Fruit fly (Drosophila melanogaster) whole organism, adult: ENCODE data around the gene Lasp.

Experiments
- CG11617 ChIP-seq: fragments of 200-800 bp; sonication (Bioruptor generic); optimal IDR thresholded peaks from 2 replicates; lab custom pipeline; 2017; ENCODE audit warnings: mild to moderate bottlenecking, missing biosample characterization, missing genetic modification reagents, missing genetic modification characterization
- CG12768 ChIP-seq: fragments of 200-800 bp; sonication (Bioruptor generic); optimal IDR thresholded peaks from 2 replicates; lab custom pipeline; 2017; ENCODE audit warnings: missing biosample characterization, missing genetic modification characterization, mild to moderate bottlenecking, moderate library complexity, missing genetic modification reagents
- CG14711 ChIP-seq: fragments of 200-800 bp; sonication (Bioruptor generic); optimal IDR thresholded peaks from 2 replicates; lab custom pipeline; 2018; ENCODE audit warnings: missing biosample characterization, mild to moderate bottlenecking, missing genetic modification characterization, moderate library complexity
- CG1620 ChIP-seq: fragments of 200-800 bp; sonication (Bioruptor generic); optimal IDR thresholded peaks from 2 replicates; lab custom pipeline; 2016; ENCODE audit warnings: missing biosample characterization, missing genetic modification characterization
- CG33017 ChIP-seq: fragments of 200-800 bp; sonication (Bioruptor generic); optimal IDR thresholded peaks from 2 replicates; lab custom pipeline; 2018; ENCODE audit warnings: missing biosample characterization, mild to moderate bottlenecking, missing genetic modification characterization, moderate library complexity
- CG5204 ChIP-seq: fragments of 200-800 bp; sonication (Bioruptor generic); optimal IDR thresholded peaks from 2 replicates; lab custom pipeline; 2016; ENCODE audit warnings: missing biosample characterization, missing genetic modification characterization
- CG7045 ChIP-seq: fragments of 200-800 bp; sonication (Bioruptor generic); optimal IDR thresholded peaks from 2 replicates; lab custom pipeline; 2017; ENCODE audit warnings: missing biosample characterization, mild to moderate bottlenecking, missing genetic modification characterization
- CG7101 ChIP-seq: fragments of 200-800 bp; sonication (Bioruptor generic); optimal IDR thresholded peaks from 2 replicates; lab custom pipeline; 2018; ENCODE audit warnings: missing biosample characterization, mild to moderate bottlenecking, missing genetic modification characterization, moderate library complexity
- Clk ChIP-seq: fragments of 200-800 bp; sonication (Bioruptor generic); optimal IDR thresholded peaks from 2 replicates; lab custom pipeline; 2017; ENCODE audit warnings: missing biosample characterization, missing genetic modification characterization
- Crg-1 ChIP-seq: fragments of 200-800 bp; sonication (Bioruptor generic); optimal IDR thresholded peaks from 2 replicates; lab custom pipeline; 2016; ENCODE audit warnings: missing biosample characterization, missing genetic modification characterization
- Hr96 ChIP-seq: fragments of 200-800 bp; sonication (Bioruptor generic); optimal IDR thresholded peaks from 2 replicates; lab custom pipeline; 2016; ENCODE audit warnings: missing biosample characterization, missing genetic modification characterization
- Mnt ChIP-seq: fragments of 200-800 bp; sonication (Bioruptor generic); optimal IDR thresholded peaks from 2 replicates; lab custom pipeline; 2016; ENCODE audit warnings: missing biosample characterization, mild to moderate bottlenecking, missing genetic modification characterization
- bab1 ChIP-seq: fragments of 200-800 bp; sonication (Bioruptor generic); optimal IDR thresholded peaks from 3 replicates; lab custom pipeline; 2019; ENCODE audit warnings: missing biosample characterization, mild to moderate bottlenecking, missing genetic modification characterization, moderate library complexity
- cic ChIP-seq: fragments of 200-800 bp; sonication (Bioruptor generic); optimal IDR thresholded peaks from 2 replicates; lab custom pipeline; 2017; ENCODE audit warnings: missing biosample characterization, mild to moderate bottlenecking, missing genetic modification characterization, moderate library complexity
- cnc ChIP-seq, 2 experiments: fragments of >200 bp; optimal IDR thresholded peaks; 2 replicates each; lab custom pipeline; 2017
- kay ChIP-seq: fragments of 200-800 bp; sonication (Bioruptor generic); peaks from one replicate; lab custom pipeline; 2016; ENCODE audit warnings: missing biosample characterization, missing genetic modification characterization, borderline replicate concordance
- ovo ChIP-seq: fragments of 200-800 bp; sonication (Bioruptor generic); optimal IDR thresholded peaks from 2 replicates; lab custom pipeline; 2016; ENCODE audit warnings: missing biosample characterization, missing genetic modification characterization
- pad ChIP-seq: fragments of 200-800 bp; sonication (Bioruptor generic); optimal IDR thresholded peaks from 3 replicates; lab custom pipeline; 2017; ENCODE audit warnings: missing biosample characterization, missing genetic modification characterization, mild to moderate bottlenecking, moderate library complexity, missing genetic modification reagents
- tj ChIP-seq: fragments of 200-800 bp; sonication (Bioruptor generic); optimal IDR thresholded peaks from 3 replicates; lab custom pipeline; 2017; ENCODE audit warnings: missing biosample characterization, mild to moderate bottlenecking, missing genetic modification characterization, moderate library complexity
- toe ChIP-seq: fragments of 200-800 bp; sonication (Bioruptor generic); optimal IDR thresholded peaks from 2 replicates; lab custom pipeline; 2016; ENCODE audit warnings: missing biosample characterization, missing genetic modification characterization

The Lasp gene

DNA sequence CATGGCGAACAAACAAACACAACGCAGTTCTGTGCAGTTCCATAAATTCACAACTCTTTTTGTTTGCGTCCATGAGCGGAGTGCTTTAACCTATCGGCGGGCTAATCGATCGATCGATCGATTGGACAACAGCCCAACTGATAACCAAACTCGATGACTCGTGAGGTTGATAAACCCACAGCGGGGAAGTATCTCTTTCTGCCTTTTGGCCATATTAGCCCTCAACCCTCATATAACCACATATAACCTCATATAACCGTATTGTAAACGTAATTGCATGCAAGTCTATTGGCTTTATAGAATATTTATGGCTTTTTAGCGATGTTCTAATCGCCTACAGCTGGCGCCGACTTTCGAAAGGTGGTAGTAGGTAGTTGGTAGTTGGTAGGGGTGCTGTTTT lies 29.1 kb downstream of the Lasp start:
- TF ChIP-seq CG14711 (tag; lab: Kevin White, UChicago) (peak; percentile 53), kay (no peak), bab1 (no peak), CG5204 (GFP tag; lab: Kevin White, UChicago) (no peak), tj (GFP tag; lab: Kevin White, UChicago) (peak; percentile 24), cnc (optimal IDR thresholded peaks at IDR 0.05; lab: Kevin White, UChicago) (no peak), Mnt (GFP tag; lab: Kevin White, UChicago) (no peak), CG7045 (GFP tag; lab: Kevin White, UChicago) (peak; percentile 29), ovo (peak; percentile 22), CG7101 (tag; lab: Kevin White, UChicago) (peak; percentile 60), pad (GFP tag; lab: Kevin White, UChicago) (peak; percentile 62), CG1620 (GFP tag; lab: Kevin White, UChicago) (no peak), CG33017 (tag; lab: Kevin White, UChicago) (peak; percentile 73), CG12768 (GFP tag; lab: Kevin White, UChicago) (peak; percentile 48), Clk (no peak), Crg-1 (no peak), Hr96 (no peak), cic (GFP tag; lab: Kevin White, UChicago) (peak; percentile 82), toe (GFP tag; lab: Kevin White, UChicago) (no peak), CG11617 (GFP tag; lab: Kevin White, UChicago) (peak; percentile 15)

DNA sequence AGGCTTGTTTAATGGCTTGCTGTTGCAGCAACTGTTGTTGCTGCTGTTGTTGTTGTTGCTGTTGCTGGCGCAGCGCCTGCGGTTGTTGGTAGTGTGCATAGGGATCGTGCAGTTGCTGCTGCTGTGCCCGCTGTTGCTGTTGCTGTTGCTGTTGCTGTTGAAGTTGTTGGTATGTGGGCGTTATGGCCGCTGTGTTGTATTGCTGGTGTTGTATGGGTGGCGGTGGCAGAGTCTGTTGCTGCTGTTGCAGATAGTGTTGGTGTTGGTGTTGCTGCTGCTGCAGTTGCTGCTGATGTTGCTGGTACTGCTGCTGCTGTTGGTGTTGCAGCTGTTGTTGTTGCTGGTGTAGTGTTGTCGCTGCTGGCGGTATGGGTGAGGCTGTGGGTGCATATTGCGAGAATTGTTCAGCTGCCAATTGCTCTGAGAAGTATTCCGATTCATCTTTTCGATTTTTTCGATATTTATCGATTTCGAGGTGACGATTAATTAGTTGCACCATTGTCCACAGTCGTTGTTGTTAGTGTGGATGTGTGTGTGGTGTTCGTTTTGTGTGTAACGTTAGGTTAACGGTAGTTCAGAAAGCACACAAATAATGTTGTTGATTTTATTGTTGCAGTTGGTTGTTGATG lies 31.9 kb downstream of the Lasp start:
- no peak for TF ChIP-seq cic (GFP tag; lab: Kevin White, UChicago)

DNA sequence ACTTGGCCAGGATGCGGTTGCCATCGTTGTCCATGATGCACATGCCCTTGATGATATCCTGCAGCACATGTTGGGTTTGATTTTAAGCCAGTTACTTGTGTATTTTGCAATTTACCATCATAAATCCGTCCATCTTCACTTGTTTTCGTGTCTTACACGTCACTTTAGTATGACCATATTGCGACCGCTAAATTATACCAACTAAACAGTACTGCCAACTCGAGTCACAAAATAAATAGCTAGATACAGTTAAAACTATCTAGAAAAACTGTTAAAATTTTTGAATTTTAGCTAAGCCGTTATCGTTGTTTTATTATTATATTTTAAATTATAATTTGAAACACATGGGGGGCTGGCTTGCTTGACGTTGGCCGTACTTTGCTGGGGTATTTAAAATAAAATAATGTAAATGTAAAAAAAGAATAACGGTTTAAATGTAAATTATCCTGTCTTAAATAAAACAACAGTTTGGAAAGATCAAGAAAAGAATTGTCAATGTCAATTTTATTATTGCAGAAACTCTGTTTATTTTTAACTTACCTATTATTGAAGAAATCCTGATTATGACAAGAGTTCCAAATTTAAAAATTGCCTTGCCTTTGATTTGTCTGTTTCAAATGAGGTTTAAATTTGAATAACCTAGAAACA lies 38.0 kb downstream of the Lasp start, which contains the start of the genes zetaCOP and CG13032:
Gene zetaCOP (minus strand): TSS at position 189 of the 648 bp plus-strand sequence.
Gene CG13032 (plus strand): TSS at position 598 of the 648 bp plus-strand sequence.
- peak; percentile 10 for TF ChIP-seq kay
- no peak for TF ChIP-seq cic (GFP tag; lab: Kevin White, UChicago)

DNA sequence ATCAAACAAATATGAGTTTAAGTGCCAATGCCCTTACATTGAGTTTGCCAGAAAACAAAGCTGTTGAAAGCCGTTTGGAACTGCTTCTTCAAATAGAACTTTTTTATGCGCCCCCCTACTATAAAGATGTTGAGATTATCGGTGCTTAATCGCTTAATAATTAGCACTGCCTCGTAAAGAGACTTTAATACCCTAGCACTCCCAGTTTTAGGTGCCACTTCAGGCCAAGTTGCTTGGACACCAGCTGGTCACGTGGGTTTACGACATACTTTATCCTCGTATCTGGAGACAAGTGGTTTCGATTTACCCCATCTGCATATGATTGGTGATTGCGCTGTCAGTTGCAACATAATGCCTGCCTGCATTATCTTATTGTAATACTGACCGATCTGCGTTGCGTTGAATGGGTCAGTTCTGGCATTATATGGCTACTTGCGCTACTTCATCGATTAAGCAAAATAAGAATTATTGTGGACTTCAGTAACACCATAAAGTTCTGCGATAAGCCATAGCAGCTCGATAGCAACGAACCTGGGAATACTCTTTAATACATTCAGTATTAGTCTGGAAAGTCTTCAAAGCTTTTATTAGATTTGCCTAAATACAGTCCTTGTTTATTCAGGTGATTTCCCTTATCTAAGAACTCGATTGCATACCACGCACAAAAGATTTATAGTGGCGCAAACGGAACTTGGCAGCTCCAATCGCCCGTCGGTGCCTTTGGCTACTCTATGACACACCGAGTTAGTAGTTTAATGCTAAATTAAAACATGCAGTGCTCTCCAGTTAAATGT lies 40.4 kb downstream of the Lasp start:
- TF ChIP-seq CG1620 (GFP tag; lab: Kevin White, UChicago) (no peak), CG14711 (tag; lab: Kevin White, UChicago) (no peak), bab1 (no peak), CG12768 (GFP tag; lab: Kevin White, UChicago) (no peak), cnc (optimal IDR thresholded peaks at IDR 0.05; lab: Kevin White, UChicago) (no peak), Crg-1 (no peak), tj (GFP tag; lab: Kevin White, UChicago) (no peak), CG33017 (tag; lab: Kevin White, UChicago) (no peak), CG11617 (GFP tag; lab: Kevin White, UChicago) (no peak), Hr96 (no peak)

DNA sequence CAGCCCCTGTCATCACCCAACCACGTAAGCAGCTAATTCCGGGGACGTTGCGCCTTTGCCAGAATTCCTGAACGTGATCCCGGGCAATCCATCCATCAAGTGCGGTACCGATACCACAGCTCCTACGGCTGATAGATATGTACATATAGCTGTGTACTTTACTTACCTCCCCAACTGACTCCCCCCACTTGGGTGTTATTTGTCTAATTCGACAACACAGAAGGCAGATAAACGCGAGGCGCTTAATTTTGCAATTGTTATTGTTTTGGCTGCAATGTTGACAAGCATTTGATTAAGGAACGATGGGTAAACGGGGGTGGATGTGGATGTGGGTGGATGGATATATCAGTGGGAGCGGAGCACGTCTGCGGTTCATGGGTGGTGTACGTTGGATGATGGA lies 41.3 kb downstream of the Lasp start:
- TF ChIP-seq CG12768 (GFP tag; lab: Kevin White, UChicago), result peak; percentile 40
- no peak for TF ChIP-seq tj (GFP tag; lab: Kevin White, UChicago)
- TF ChIP-seq cic (GFP tag; lab: Kevin White, UChicago), result peak; percentile 46
- peak; percentile 32 for TF ChIP-seq kay
- TF ChIP-seq CG7045 (GFP tag; lab: Kevin White, UChicago), result peak; percentile 40
- TF ChIP-seq Crg-1, result peak; percentile 29
- peak; percentile 12 for TF ChIP-seq CG1620 (GFP tag; lab: Kevin White, UChicago)
- no peak for TF ChIP-seq bab1
- TF ChIP-seq cnc (optimal IDR thresholded peaks at IDR 0.05; lab: Kevin White, UChicago), result no peak
- peak; percentile 25 for TF ChIP-seq CG7101 (tag; lab: Kevin White, UChicago)
- TF ChIP-seq ovo, result no peak
- TF ChIP-seq CG14711 (tag; lab: Kevin White, UChicago), result no peak
- TF ChIP-seq pad (GFP tag; lab: Kevin White, UChicago), result no peak
- no peak for TF ChIP-seq CG11617 (GFP tag; lab: Kevin White, UChicago)
- TF ChIP-seq toe (GFP tag; lab: Kevin White, UChicago), result no peak

DNA sequence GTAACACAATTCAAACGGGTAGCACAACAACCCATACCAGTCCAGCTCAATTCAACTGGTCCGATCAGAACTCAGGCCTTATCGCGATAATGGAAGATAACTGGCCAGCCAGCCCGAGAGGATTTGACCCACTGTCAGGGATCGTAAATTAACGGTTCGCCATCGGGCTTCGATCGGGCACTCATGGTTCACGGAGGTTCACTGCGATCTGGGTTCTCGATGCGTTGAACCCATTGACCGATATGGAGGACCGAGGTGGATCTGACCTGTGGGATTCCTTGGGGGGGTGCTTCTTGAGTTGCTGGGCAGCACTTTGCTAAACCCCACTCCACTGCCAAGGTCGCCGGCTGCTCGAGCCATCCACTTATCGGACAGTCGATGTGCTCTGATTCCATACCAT lies 42.7 kb downstream of the Lasp start:
- no peak for TF ChIP-seq pad (GFP tag; lab: Kevin White, UChicago)
- TF ChIP-seq Clk, result no peak
- no peak for TF ChIP-seq CG1620 (GFP tag; lab: Kevin White, UChicago)
- TF ChIP-seq CG11617 (GFP tag; lab: Kevin White, UChicago), result no peak
- no peak for TF ChIP-seq CG5204 (GFP tag; lab: Kevin White, UChicago)
- no peak for TF ChIP-seq CG7045 (GFP tag; lab: Kevin White, UChicago)
- no peak for TF ChIP-seq toe (GFP tag; lab: Kevin White, UChicago)
- TF ChIP-seq Crg-1, result no peak
- TF ChIP-seq tj (GFP tag; lab: Kevin White, UChicago), result no peak
- no peak for TF ChIP-seq Hr96
- no peak for TF ChIP-seq cnc (optimal IDR thresholded peaks at IDR 0.05; lab: Kevin White, UChicago)
- no peak for TF ChIP-seq cic (GFP tag; lab: Kevin White, UChicago)
- no peak for TF ChIP-seq CG12768 (GFP tag; lab: Kevin White, UChicago)
- no peak for TF ChIP-seq Mnt (GFP tag; lab: Kevin White, UChicago)
- TF ChIP-seq bab1, result no peak
- TF ChIP-seq CG33017 (tag; lab: Kevin White, UChicago), result no peak
- TF ChIP-seq CG14711 (tag; lab: Kevin White, UChicago), result no peak
- TF ChIP-seq CG7101 (tag; lab: Kevin White, UChicago), result no peak
